Fruit fly (Drosophila melanogaster): ENCODE data around the gene CG18563.

dm6 chr2L:17497108-17497507 lies 39.3 kb upstream of the CG18563 start, which contains the start of gene qua:
- TF ChIP-seq psq (optimal IDR thresholded peaks at IDR 0.05) = no peak
- TF ChIP-seq Dll (optimal IDR thresholded peaks at IDR 0.05) = no peak

Measured in whole organism.